Worm (Caenorhabditis elegans): ENCODE measurements around the gene M03E7.2.
A peak's percentile ranks its signal among the peaks of the same experiment; 100 is the strongest.

M03E7.2 gene

DNA sequence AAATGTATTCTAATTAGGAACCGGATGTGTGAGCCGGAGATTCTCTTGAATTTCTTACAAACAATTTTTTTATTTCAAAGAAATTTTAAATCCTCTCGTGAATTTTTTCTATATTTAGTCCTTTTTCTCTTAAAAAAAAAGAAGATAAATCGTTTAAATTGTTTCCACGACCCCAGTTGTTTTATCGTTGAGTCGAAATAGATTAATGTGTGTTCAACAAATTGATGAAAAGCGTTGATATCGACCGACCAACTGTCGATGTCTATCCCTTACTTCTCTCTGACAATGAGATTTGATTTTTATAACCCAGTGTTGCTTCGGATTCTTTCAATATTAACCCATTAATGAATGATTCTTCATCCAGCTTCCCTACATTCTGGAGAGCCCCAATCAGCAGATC is 11.1 kb upstream of the M03E7.2 start, which contains the start of gene CD4.1:
Gene CD4.1, plus strand, starts transcription at position 301 of the 400 bp plus-strand sequence.
- TF ChIP-seq zag-1 (tag; optimal IDR thresholded peaks at IDR 0.05) (no peak), Y105C5A.15 (GFP tag; IDR thresholded peaks at IDR 0.05) (no peak), Y5F2A.4 (GFP tag; optimal IDR thresholded peaks at IDR 0.05) (no peak)

DNA sequence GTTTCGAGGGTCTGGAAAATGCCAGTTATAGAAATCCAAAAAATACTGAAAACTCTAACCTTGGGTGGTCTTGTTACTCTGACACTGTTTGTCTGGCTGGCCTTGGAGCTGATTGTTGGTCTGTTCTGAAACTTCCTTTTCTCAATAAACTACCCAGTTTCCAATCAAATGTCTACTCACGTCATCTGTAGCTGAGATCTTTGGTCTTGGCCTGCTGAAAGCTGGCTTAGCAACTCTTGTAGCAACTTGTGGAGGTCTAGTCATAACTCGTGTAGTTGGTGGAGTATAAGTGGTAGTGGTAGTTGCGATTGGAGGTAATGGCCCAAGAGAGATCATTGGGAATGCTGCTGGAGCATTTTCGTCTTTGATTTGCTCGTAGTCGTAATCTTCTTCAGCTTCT is 7.2 kb upstream of the M03E7.2 start:
- TF ChIP-seq cey-2 (tag; optimal IDR thresholded peaks at IDR 0.05; ENCODE audit: borderline replicate concordance, insufficient read depth) (no peak), unc-62 (GFP tag; optimal IDR thresholded peaks at IDR 0.05 in 1 of 2) (peak in 1 of 2 experiments; percentile 91), unc-62 (tag; optimal IDR thresholded peaks at IDR 0.05) (no peak)

DNA sequence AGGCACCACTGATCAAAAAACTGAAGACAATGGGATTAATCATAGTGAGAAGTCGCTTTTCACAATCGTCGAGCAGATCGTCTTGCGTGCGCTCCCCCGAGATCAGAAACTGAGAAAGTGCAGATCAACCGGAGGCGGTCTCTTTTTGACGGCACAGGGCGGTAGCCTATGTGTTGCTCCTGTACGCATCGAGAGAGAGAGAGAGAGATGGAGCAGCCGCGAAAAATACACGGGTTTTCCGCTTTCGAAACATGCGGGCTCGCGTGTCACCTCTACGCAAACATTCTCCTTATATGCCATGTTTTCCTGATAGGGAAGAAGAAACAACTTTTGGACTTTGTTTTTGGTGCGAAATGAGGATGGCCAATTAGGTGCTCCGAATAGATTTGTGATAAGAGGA is 4.3 kb upstream of the M03E7.2 start, which contains the start of gene lrpc-1:
Gene lrpc-1, minus strand, starts transcription at position 101 of the 400 bp plus-strand sequence.
- TF ChIP-seq mep-1 (tag; optimal IDR thresholded peaks at IDR 0.05) (no peak), snpc-4 (tag; optimal IDR thresholded peaks at IDR 0.05) (no peak), ceh-28 (tag; optimal IDR thresholded peaks at IDR 0.05) (no peak), F26F4.8 (GFP tag; conservative IDR thresholded peaks at IDR 0.05) (no peak), attf-4 (tag; optimal IDR thresholded peaks at IDR 0.05) (no peak), daf-16 (GFP tag; optimal IDR thresholded peaks at IDR 0.05) (no peak), daf-16 (tag; optimal IDR thresholded peaks at IDR 0.05) (no peak), ces-1 (GFP tag; optimal IDR thresholded peaks at IDR 0.05) (no peak), spr-1 (tag; optimal IDR thresholded peaks at IDR 0.05) (no peak), madf-9 (GFP tag; conservative IDR thresholded peaks at IDR 0.05) (no peak), jun-1 (tag; optimal IDR thresholded peaks at IDR 0.05) (no peak), F44E2.7 (GFP tag; IDR thresholded peaks at IDR 0.05) (no peak), mdl-1 (tag; optimal IDR thresholded peaks at IDR 0.05) (no peak), lin-1 (GFP tag; IDR thresholded peaks at IDR 0.05) (no peak), vab-7 (GFP tag; IDR thresholded peaks at IDR 0.05) (no peak), tag-97 (GFP tag; IDR thresholded peaks at IDR 0.05) (no peak), F10B5.3 (tag; optimal IDR thresholded peaks at IDR 0.05) (no peak), zip-2 (tag; optimal IDR thresholded peaks at IDR 0.05) (no peak)

DNA sequence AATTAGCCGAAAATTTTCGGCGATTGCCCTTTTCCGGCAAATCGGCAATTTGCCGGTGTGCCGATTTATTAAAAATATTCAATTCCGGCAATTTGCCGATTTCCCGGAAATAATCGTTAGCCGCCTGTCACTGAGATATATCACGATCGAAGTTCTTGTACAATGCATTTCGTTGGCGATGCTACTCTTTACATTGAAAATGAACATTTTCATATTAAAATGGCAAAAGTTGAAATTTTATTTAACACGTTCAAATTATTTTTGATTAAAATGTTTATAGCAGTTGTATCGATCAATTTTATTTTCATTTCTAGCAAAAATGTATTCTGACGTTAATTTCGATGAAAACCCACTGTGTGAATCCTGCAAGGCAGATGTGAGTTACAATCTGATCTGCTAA is 2.7 kb upstream of the M03E7.2 start, which contains the start of gene M03E7.3:
Gene M03E7.3, plus strand, starts transcription at position 301 of the 400 bp plus-strand sequence.
- no peak for TF ChIP-seq lsy-2 (tag; optimal IDR thresholded peaks at IDR 0.05)
- no peak for TF ChIP-seq nhr-77 (tag; optimal IDR thresholded peaks at IDR 0.05)
- TF ChIP-seq F10B5.3 (tag; optimal IDR thresholded peaks at IDR 0.05): no peak
- TF ChIP-seq dmd-8 (GFP tag; IDR thresholded peaks at IDR 0.05): no peak
- no peak for TF ChIP-seq ctbp-1 (GFP tag; IDR thresholded peaks at IDR 0.05)
- no peak for TF ChIP-seq php-3 (GFP tag; IDR thresholded peaks at IDR 0.05)
- TF ChIP-seq daf-19 (GFP tag; conservative IDR thresholded peaks at IDR 0.05): no peak
- TF ChIP-seq pqm-1 (tag; optimal IDR thresholded peaks at IDR 0.05): no peak
- TF ChIP-seq ama-1 (optimal IDR thresholded peaks at IDR 0.05): no peak
- no peak for TF ChIP-seq ceh-44 (GFP tag; IDR thresholded peaks at IDR 0.05)
- no peak for TF ChIP-seq fos-1 (tag; optimal IDR thresholded peaks at IDR 0.05)
- no peak for TF ChIP-seq D1046.2 (GFP tag; IDR thresholded peaks at IDR 0.05)
- no peak for TF ChIP-seq nhr-76 (tag; optimal IDR thresholded peaks at IDR 0.05)
- TF ChIP-seq ces-1 (GFP tag; optimal IDR thresholded peaks at IDR 0.05): no peak
- TF ChIP-seq pha-4 (GFP tag; IDR thresholded peaks at IDR 0.05): no peak
- no peak for TF ChIP-seq pha-4 (tag; optimal IDR thresholded peaks at IDR 0.05)

Measured in whole organism, L4 larva.